Fruit fly (Drosophila melanogaster) whole organism, embryonic: ENCODE data around the gene Irp-1B.

Experiments
- Ada2b ChIP-seq: fragments of 200-800 bp; sonication (Bioruptor generic); IDR thresholded peaks from 2 replicates; pipeline ENCODE4 v1.3.6; 2022; ENCODE audit warnings: missing biosample characterization, missing genetic modification characterization
- Atf6 ChIP-seq: fragments of 200-800 bp; sonication (Bioruptor generic); IDR thresholded peaks from 2 replicates; pipeline ENCODE4 v1.3.6; 2022; ENCODE audit warnings: missing biosample characterization, missing genetic modification characterization
- BEAF-32 ChIP-seq: fragments of 200-800 bp; sonication (Bioruptor generic); optimal IDR thresholded peaks from 3 replicates; lab custom pipeline; 2017; ENCODE audit warnings: missing biosample characterization, missing genetic modification characterization, mild to moderate bottlenecking, moderate library complexity, missing genetic modification reagents
- CG10274 ChIP-seq: fragments of 200-800 bp; sonication (Bioruptor generic); optimal IDR thresholded peaks from 3 replicates; lab custom pipeline; 2017; ENCODE audit warnings: missing biosample characterization, mild to moderate bottlenecking, missing genetic modification characterization
- CG1233 ChIP-seq: fragments of 200-800 bp; sonication (Bioruptor generic); optimal IDR thresholded peaks from 4 replicates; lab custom pipeline; 2018; ENCODE audit warnings: missing biosample characterization, mild to moderate bottlenecking, missing genetic modification characterization
- CG13287 ChIP-seq: fragments of 200-800 bp; sonication (Bioruptor generic); IDR thresholded peaks from 2 replicates; pipeline ENCODE4 v1.3.6; 2022; ENCODE audit warnings: missing biosample characterization, missing genetic modification characterization; ENCODE audit not compliant: partially characterized antibody
- CG13624 ChIP-seq: fragments of 200-800 bp; sonication (Bioruptor generic); optimal IDR thresholded peaks from 2 replicates; lab custom pipeline; 2016; ENCODE audit warnings: missing biosample characterization, missing genetic modification characterization
- CG15479 ChIP-seq: fragments of 200-800 bp; sonication (Bioruptor generic); optimal IDR thresholded peaks from 3 replicates; lab custom pipeline; 2019; ENCODE audit warnings: missing biosample characterization, mild to moderate bottlenecking, missing genetic modification characterization, moderate library complexity
- CG15696 ChIP-seq: fragments of 200-800 bp; sonication (Bioruptor generic); optimal IDR thresholded peaks from 2 replicates; lab custom pipeline; 2019; ENCODE audit warnings: missing biosample characterization, mild to moderate bottlenecking, missing genetic modification characterization, moderate library complexity
- CG18599 ChIP-seq: fragments of 200-800 bp; sonication (Bioruptor generic); optimal IDR thresholded peaks from 3 replicates; lab custom pipeline; 2017; ENCODE audit warnings: missing biosample characterization, missing genetic modification characterization, mild to moderate bottlenecking, moderate library complexity, missing genetic modification reagents
- CG30403 ChIP-seq: fragments of 200-800 bp; sonication (Bioruptor generic); optimal IDR thresholded peaks from 3 replicates; lab custom pipeline; 2016; ENCODE audit warnings: missing biosample characterization, missing genetic modification characterization
- CG31441 ChIP-seq: fragments of 200-800 bp; sonication (Bioruptor generic); IDR thresholded peaks from 2 replicates; pipeline ENCODE4 v1.3.6; 2022; ENCODE audit warnings: missing biosample characterization, missing genetic modification characterization
- CG3163 ChIP-seq: fragments of 200-800 bp; sonication (Bioruptor generic); optimal IDR thresholded peaks from 3 replicates; lab custom pipeline; 2016; ENCODE audit warnings: missing biosample characterization, missing genetic modification characterization
- CG32772 ChIP-seq: fragments of 200-800 bp; sonication (Bioruptor generic); IDR thresholded peaks from 2 replicates; pipeline ENCODE4 v1.3.6; 2022; ENCODE audit warnings: missing biosample characterization, missing genetic modification characterization
- CG6813 ChIP-seq: fragments of 200-800 bp; sonication (Bioruptor generic); optimal IDR thresholded peaks from 2 replicates; lab custom pipeline; 2017; ENCODE audit warnings: missing biosample characterization, missing genetic modification characterization, mild to moderate bottlenecking, moderate library complexity, missing genetic modification reagents
- Chrac-16 ChIP-seq: fragments of 200-800 bp; sonication (Bioruptor generic); optimal IDR thresholded peaks from 3 replicates; lab custom pipeline; 2016; ENCODE audit warnings: missing biosample characterization, missing genetic modification characterization
- Dip2 ChIP-seq: fragments of 200-800 bp; sonication (Bioruptor generic); IDR thresholded peaks from 2 replicates; pipeline ENCODE4 v1.3.6; 2022; ENCODE audit warnings: missing biosample characterization, missing genetic modification characterization
- Dll ChIP-seq: fragments of 200-800 bp; sonication (Bioruptor generic); IDR thresholded peaks from 4 replicates; pipeline ENCODE4 v1.3.6; 2022; ENCODE audit warnings: missing biosample characterization, missing genetic modification characterization; ENCODE audit not compliant: partially characterized antibody
- Doc3 ChIP-seq: fragments of 200-800 bp; sonication (Bioruptor generic); IDR thresholded peaks from 3 replicates; pipeline ENCODE4 v1.3.6; 2022; ENCODE audit warnings: missing biosample characterization, missing genetic modification characterization; ENCODE audit not compliant: partially characterized antibody
- Drgx ChIP-seq: fragments of 200-800 bp; sonication (Bioruptor generic); IDR thresholded peaks from 2 replicates; pipeline ENCODE4 v1.3.6; 2022; ENCODE audit warnings: missing biosample characterization, missing genetic modification characterization
- Ets65A ChIP-seq: fragments of 200-800 bp; sonication (Bioruptor generic); peaks from one replicate; lab custom pipeline; 2016; ENCODE audit warnings: missing biosample characterization, missing genetic modification characterization
- Hey ChIP-seq: fragments of 200-800 bp; sonication (Bioruptor generic); optimal IDR thresholded peaks from 3 replicates; lab custom pipeline; 2018; ENCODE audit warnings: missing biosample characterization, mild to moderate bottlenecking, missing genetic modification characterization
- Med ChIP-seq: fragments of 200-800 bp; sonication (Bioruptor generic); peaks from one replicate; lab custom pipeline; 2016; ENCODE audit warnings: missing biosample characterization, missing genetic modification characterization, mild to moderate bottlenecking, inconsistent platforms, moderate library complexity
- Pdp1 ChIP-seq, 2 experiments: fragments of 200-800 bp; sonication (Bioruptor generic); optimal IDR thresholded peaks; 3 replicates each; lab custom pipeline; 2016; ENCODE audit warnings: missing biosample characterization in 2 of 2, missing genetic modification characterization in 2 of 2, mild to moderate bottlenecking in 1 of 2, moderate library complexity in 1 of 2
- Six4 ChIP-seq: fragments of 200-800 bp; sonication (Bioruptor generic); optimal IDR thresholded peaks from 2 replicates; lab custom pipeline; 2016; ENCODE audit warnings: missing biosample characterization, missing genetic modification characterization
- Ssrp ChIP-seq: fragments of 200-800 bp; sonication (Bioruptor generic); optimal IDR thresholded peaks from 2 replicates; lab custom pipeline; 2018; ENCODE audit warnings: missing biosample characterization, mild to moderate bottlenecking, missing genetic modification characterization, moderate library complexity
- Vsx1 ChIP-seq: fragments of 200-800 bp; sonication (Bioruptor generic); optimal IDR thresholded peaks from 2 replicates; lab custom pipeline; 2017; ENCODE audit warnings: missing biosample characterization, mild to moderate bottlenecking, missing genetic modification characterization, missing genetic modification reagents
- Xrp1 ChIP-seq: fragments of 200-800 bp; sonication (Bioruptor generic); IDR thresholded peaks from 2 replicates; pipeline ENCODE4 v1.3.6; 2022; ENCODE audit warnings: missing biosample characterization, missing genetic modification characterization
- bbx ChIP-seq: fragments of 200-800 bp; sonication (Bioruptor generic); IDR thresholded peaks from 2 replicates; pipeline ENCODE4 v1.3.6; 2022; ENCODE audit warnings: missing biosample characterization, missing genetic modification characterization; ENCODE audit not compliant: partially characterized antibody
- exex ChIP-seq: fragments of 200-800 bp; sonication (Bioruptor generic); optimal IDR thresholded peaks from 4 replicates; lab custom pipeline; 2018; ENCODE audit warnings: missing biosample characterization, mild to moderate bottlenecking, missing genetic modification characterization, moderate library complexity
- gem ChIP-seq: fragments of 200-800 bp; sonication (Bioruptor generic); optimal IDR thresholded peaks from 2 replicates; lab custom pipeline; 2019; ENCODE audit warnings: missing biosample characterization, mild to moderate bottlenecking, missing genetic modification characterization, moderate library complexity
- inv ChIP-seq: fragments of 200-800 bp; sonication (Bioruptor generic); IDR thresholded peaks from 2 replicates; pipeline ENCODE4 v1.3.6; 2022; ENCODE audit warnings: missing biosample characterization, missing genetic modification characterization; ENCODE audit not compliant: partially characterized antibody
- kah ChIP-seq: fragments of 200-800 bp; sonication (Bioruptor generic); optimal IDR thresholded peaks from 2 replicates; lab custom pipeline; 2018; ENCODE audit warnings: missing biosample characterization, mild to moderate bottlenecking, missing genetic modification characterization
- lilli ChIP-seq: fragments of 200-800 bp; sonication (Bioruptor generic); optimal IDR thresholded peaks from 3 replicates; lab custom pipeline; 2016; ENCODE audit warnings: missing biosample characterization, missing genetic modification characterization
- lov ChIP-seq, 2 experiments: fragments of 200-800 bp in 1 of 2; fragments of >200 bp in 1 of 2; sonication (Bioruptor generic) in 1 of 2; IDR thresholded peaks in 1 of 2; optimal IDR thresholded peaks in 1 of 2; 2 replicates in 1 of 2; 3 replicates in 1 of 2; pipeline versions ENCODE4 v1.3.6 to Lab custom; 2017 to 2022; ENCODE audit warnings: missing biosample characterization in 1 of 2, missing genetic modification characterization in 1 of 2
- rib ChIP-seq: fragments of 200-800 bp; sonication (Bioruptor generic); IDR thresholded peaks from 2 replicates; pipeline ENCODE4 v1.3.6; 2022; ENCODE audit warnings: missing biosample characterization, missing genetic modification characterization
- row ChIP-seq: fragments of 200-800 bp; sonication (Bioruptor generic); IDR thresholded peaks from 3 replicates; pipeline ENCODE4 v1.3.6; 2022; ENCODE audit warnings: missing biosample characterization, missing genetic modification characterization
- sob ChIP-seq: fragments of 200-800 bp; sonication (Bioruptor generic); IDR thresholded peaks from 2 replicates; pipeline ENCODE4 v1.3.6; 2022; ENCODE audit warnings: missing biosample characterization, missing genetic modification characterization
- sr ChIP-seq: fragments of 200-800 bp; sonication (Bioruptor generic); IDR thresholded peaks from 3 replicates; pipeline ENCODE4 v1.3.6; 2022; ENCODE audit warnings: missing biosample characterization, missing genetic modification characterization
- stwl ChIP-seq: fragments of 200-800 bp; sonication (Bioruptor generic); optimal IDR thresholded peaks from 3 replicates; lab custom pipeline; 2018; ENCODE audit warnings: missing biosample characterization, mild to moderate bottlenecking, missing genetic modification characterization, moderate library complexity
- vvl ChIP-seq: fragments of 200-800 bp; sonication (Bioruptor generic); IDR thresholded peaks from 2 replicates; pipeline ENCODE4 v1.3.6; 2022; ENCODE audit warnings: missing biosample characterization, missing genetic modification characterization
- wek ChIP-seq: fragments of 200-800 bp; sonication (Bioruptor generic); optimal IDR thresholded peaks from 3 replicates; lab custom pipeline; 2018; ENCODE audit warnings: missing biosample characterization, mild to moderate bottlenecking, missing genetic modification characterization, moderate library complexity
- z ChIP-seq: fragments of 200-800 bp; sonication (Bioruptor generic); IDR thresholded peaks from 3 replicates; pipeline ENCODE4 v1.3.6; 2022; ENCODE audit warnings: missing biosample characterization, missing genetic modification characterization
- zfh1 ChIP-seq: fragments of 200-800 bp; sonication (Bioruptor generic); IDR thresholded peaks from 3 replicates; pipeline ENCODE4 v1.3.6; 2022; ENCODE audit warnings: missing biosample characterization, missing genetic modification characterization

Gene Irp-1B

DNA sequence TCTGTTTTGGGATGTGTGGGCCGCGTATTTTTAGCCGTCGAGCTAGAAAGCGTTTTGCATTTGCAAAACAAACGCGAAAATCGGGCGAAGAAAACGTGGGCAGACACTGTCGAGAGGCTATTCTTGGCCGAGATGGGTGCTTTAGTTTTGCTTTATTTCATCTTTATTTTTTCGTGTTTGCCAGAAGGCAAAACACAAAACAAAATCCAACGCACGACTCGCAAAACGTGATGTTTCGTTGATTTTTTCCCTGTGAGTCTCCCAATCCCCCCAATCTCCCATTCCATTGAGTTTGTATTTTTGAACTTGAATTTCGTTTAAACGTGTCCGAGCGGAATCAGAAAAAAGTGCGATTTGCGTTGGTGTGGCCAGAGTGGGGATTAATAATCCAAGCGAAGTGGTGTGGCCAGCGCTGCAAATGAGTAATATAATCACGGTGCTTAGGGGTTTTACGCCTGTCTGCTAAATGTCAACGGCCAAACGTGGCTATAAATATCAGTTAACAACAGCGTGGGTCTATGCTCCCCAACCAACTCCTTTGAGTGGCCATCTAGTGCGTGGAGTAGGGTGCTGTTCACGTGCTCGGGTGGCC is 22.7 kb downstream of the Irp-1B start (continued):
- TF ChIP-seq bbx = 0 out of 2 replicates have a peak, but pooled peaks have one; percentile 20
- TF ChIP-seq Ets65A (GFP tag; lab: Kevin White, UChicago) = peak; percentile 46
- TF ChIP-seq Dip2 = no peak
- TF ChIP-seq Xrp1 = no peak
- no peak for TF ChIP-seq Six4 (GFP tag; lab: Kevin White, UChicago)
- TF ChIP-seq Dll (GFP tag; lab: Robert Waterston, UW) = no peak
- no peak for TF ChIP-seq CG10274 (GFP tag; lab: Kevin White, UChicago)
- no peak for TF ChIP-seq zfh1 (GFP tag; lab: Robert Waterston, UW)
- no peak for TF ChIP-seq CG15479
- TF ChIP-seq rib (GFP tag; lab: Robert Waterston, UW) = 0 out of 2 replicates have a peak, but pooled peaks have one; percentile 25
- TF ChIP-seq lilli (GFP tag; lab: Kevin White, UChicago) = no peak
- TF ChIP-seq exex (tag; lab: Kevin White, UChicago) = no peak
- TF ChIP-seq Ssrp (tag; lab: Kevin White, UChicago) = no peak
- TF ChIP-seq CG30403 (GFP tag; lab: Kevin White, UChicago) = no peak
- TF ChIP-seq wek (GFP tag; lab: Kevin White, UChicago) = no peak
- no peak for TF ChIP-seq CG15696 (tag; lab: Kevin White, UChicago)
- peak; percentile 56; the same call in 1 of the 2 replicates for TF ChIP-seq CG13287 (GFP tag; lab: Robert Waterston, UW)
- TF ChIP-seq vvl (GFP tag; lab: Robert Waterston, UW) = no peak
- no peak for TF ChIP-seq Vsx1 (GFP tag; lab: Kevin White, UChicago)
- no peak for TF ChIP-seq CG13624
- TF ChIP-seq row = no peak
- no peak for TF ChIP-seq CG18599 (GFP tag; lab: Kevin White, UChicago)
- no peak for TF ChIP-seq Ada2b (GFP tag; lab: Robert Waterston, UW)
- TF ChIP-seq Atf6 (GFP tag; lab: Robert Waterston, UW) = no peak
- TF ChIP-seq Drgx = no peak
- no peak for TF ChIP-seq CG6813 (GFP tag; lab: Kevin White, UChicago)
- TF ChIP-seq gem (tag; lab: Kevin White, UChicago) = no peak
- TF ChIP-seq CG3163 (GFP tag; lab: Kevin White, UChicago) = no peak
- no peak for TF ChIP-seq BEAF-32
- no peak for TF ChIP-seq z (GFP tag; lab: Robert Waterston, UW)
- TF ChIP-seq kah (GFP tag; lab: Kevin White, UChicago) = no peak
- peak; percentile 69 for TF ChIP-seq sr (GFP tag; lab: Robert Waterston, UW)
- peak; percentile 83 for TF ChIP-seq stwl (tag; lab: Kevin White, UChicago)
- no peak for TF ChIP-seq CG1233 (GFP tag; lab: Kevin White, UChicago)
- 0 out of 3 replicates have a peak, but pooled peaks have one; percentile 31 for TF ChIP-seq Doc3 (GFP tag; lab: Robert Waterston, UW)
- TF ChIP-seq inv = 0 out of 2 replicates have a peak, but pooled peaks have one; percentile 9
- TF ChIP-seq, all 482 proteins: peak for 15

DNA sequence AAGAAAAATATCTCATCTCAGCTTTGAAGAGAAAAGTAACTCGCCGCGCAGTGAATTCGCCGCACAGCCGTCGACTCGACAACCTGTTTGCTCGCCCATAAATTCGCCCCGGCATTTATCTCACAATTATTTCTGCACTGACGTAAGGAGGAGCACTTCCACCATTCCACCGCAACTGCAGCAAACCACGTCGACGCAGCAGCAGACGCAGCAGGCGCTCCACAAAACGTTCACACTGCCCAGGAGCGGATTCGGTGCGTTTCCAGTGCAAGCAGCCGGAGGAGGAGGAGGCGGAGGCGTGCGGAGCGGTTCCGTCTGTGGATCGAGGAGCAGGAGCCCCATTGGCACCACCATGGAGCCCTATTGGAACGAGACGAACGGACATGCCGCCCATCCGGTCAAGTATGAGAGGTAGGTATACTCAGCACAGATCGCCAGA is 23.6 kb downstream of the Irp-1B start:
- TF ChIP-seq Ets65A (GFP tag; lab: Kevin White, UChicago) (peak; percentile 41), Pdp1 (GFP tag; optimal IDR thresholded peaks at IDR 0.05; lab: Kevin White, UChicago) (peak in 1 of 2 experiments; percentile 29), Chrac-16 (no peak), CG32772 (GFP tag; lab: Robert Waterston, UW) (no peak), sob (no peak), kah (GFP tag; lab: Kevin White, UChicago) (peak; percentile 92), lov (optimal IDR thresholded peaks at IDR 0.05; lab: Kevin White, UChicago) (no peak), lov (GFP tag; IDR thresholded peaks at IDR 0.05; lab: Robert Waterston, UW) (no peak), CG31441 (GFP tag; lab: Robert Waterston, UW) (no peak), Med (peak; percentile 58), Hey (tag; lab: Kevin White, UChicago) (no peak)
- TF ChIP-seq, all 482 proteins: peak for 4
